Worm (Caenorhabditis elegans) whole organism, L2 larva: ENCODE data around the gene B0280.9.

Source experiments
- C34F6.9 ChIP-seq: fragments of 150-350 bp; optimal IDR thresholded peaks from 2 replicates; lab custom pipeline; 2014; ENCODE audit warnings: missing biosample characterization, missing genetic modification characterization
- F13H6.1 ChIP-seq: sonication (generic microtip); optimal IDR thresholded peaks from 2 replicates; lab custom pipeline; 2016; ENCODE audit warnings: missing genetic modification characterization, missing compliant biosample characterization
- R02D3.7 ChIP-seq: fragments of 150-350 bp; optimal IDR thresholded peaks from 2 replicates; lab custom pipeline; 2014; ENCODE audit warnings: missing biosample characterization, missing genetic modification characterization
- Y55F3AM.14 ChIP-seq: fragments of 200-800 bp; sonication (Bioruptor generic); optimal IDR thresholded peaks from 2 replicates; lab custom pipeline; 2018; ENCODE audit warnings: mild to moderate bottlenecking, missing genetic modification characterization, missing compliant biosample characterization
- ZK546.5 ChIP-seq: sonication (generic microtip); optimal IDR thresholded peaks from 2 replicates; lab custom pipeline; 2017; ENCODE audit warnings: missing biosample characterization, missing genetic modification characterization
- alr-1 ChIP-seq: fragments of 150-350 bp; optimal IDR thresholded peaks from 2 replicates; lab custom pipeline; 2014; ENCODE audit warnings: missing biosample characterization, missing genetic modification characterization
- aly-2 ChIP-seq: fragments of 150-350 bp; optimal IDR thresholded peaks from 2 replicates; lab custom pipeline; 2014; ENCODE audit warnings: missing biosample characterization, missing genetic modification characterization
- ama-1 ChIP-seq: fragments of 150-350 bp; optimal IDR thresholded peaks from 2 replicates; lab custom pipeline; 2018; ENCODE audit warnings: inconsistent platforms
- blmp-1 ChIP-seq: sonication (generic microtip); optimal IDR thresholded peaks from 2 replicates; lab custom pipeline; 2017; ENCODE audit warnings: missing genetic modification characterization, mild to moderate bottlenecking, missing compliant biosample characterization, antibody characterized with exemption, moderate library complexity; ENCODE audit not compliant: insufficient read depth
- ceh-16 ChIP-seq: fragments of 150-350 bp; optimal IDR thresholded peaks from 2 replicates; lab custom pipeline; 2014; ENCODE audit warnings: missing biosample characterization, missing genetic modification characterization
- ceh-82 ChIP-seq: fragments of 150-350 bp; optimal IDR thresholded peaks from 2 replicates; lab custom pipeline; 2014; ENCODE audit warnings: missing biosample characterization, missing genetic modification characterization
- crh-2 ChIP-seq: sonication (generic microtip); optimal IDR thresholded peaks from 2 replicates; lab custom pipeline; 2017; ENCODE audit warnings: missing biosample characterization, missing genetic modification characterization
- dmd-4 ChIP-seq: sonication (generic microtip); optimal IDR thresholded peaks from 2 replicates; lab custom pipeline; 2017; ENCODE audit warnings: missing biosample characterization, missing genetic modification characterization
- egl-27 ChIP-seq: sonication (generic microtip); optimal IDR thresholded peaks from 3 replicates; lab custom pipeline; 2017; ENCODE audit warnings: missing biosample characterization, missing genetic modification reagents, missing genetic modification characterization
- elt-1 ChIP-seq: fragments of 150-350 bp; optimal IDR thresholded peaks from 2 replicates; lab custom pipeline; 2014; ENCODE audit warnings: missing biosample characterization, missing genetic modification characterization
- elt-3 ChIP-seq: sonication (generic microtip); optimal IDR thresholded peaks from 2 replicates; lab custom pipeline; 2017; ENCODE audit warnings: missing biosample characterization, missing genetic modification characterization
- fos-1 ChIP-seq: fragments of 150-350 bp; optimal IDR thresholded peaks from 2 replicates; lab custom pipeline; 2014; ENCODE audit warnings: missing biosample characterization, missing genetic modification characterization
- gmeb-1 ChIP-seq: fragments of 150-350 bp; optimal IDR thresholded peaks from 2 replicates; lab custom pipeline; 2014; ENCODE audit warnings: missing biosample characterization, missing genetic modification characterization
- lin-11 ChIP-seq: fragments of 150-350 bp; sonication (generic microtip); optimal IDR thresholded peaks from 2 replicates; lab custom pipeline; 2014; ENCODE audit warnings: missing biosample characterization, missing genetic modification characterization, inconsistent platforms, mixed read lengths
- lin-13 ChIP-seq: fragments of 150-350 bp; optimal IDR thresholded peaks from 2 replicates; lab custom pipeline; 2014; ENCODE audit warnings: missing biosample characterization, missing genetic modification reagents, missing genetic modification characterization
- lin-39 ChIP-seq: fragments of 150-350 bp; optimal IDR thresholded peaks from 2 replicates; lab custom pipeline; 2014; ENCODE audit warnings: missing biosample characterization, missing genetic modification reagents, missing genetic modification characterization
- lsy-2 ChIP-seq, 2 experiments: fragments of 150-350 bp in 1 of 2; sonication (generic microtip) in 1 of 2; optimal IDR thresholded peaks; 2 replicates each; lab custom pipeline; 2014 to 2017; ENCODE audit warnings: missing biosample characterization in 2 of 2, missing genetic modification characterization in 2 of 2
- mbf-1 ChIP-seq: sonication (generic microtip); optimal IDR thresholded peaks from 2 replicates; lab custom pipeline; 2017; ENCODE audit warnings: missing biosample characterization, missing genetic modification characterization
- mdl-1 ChIP-seq, 2 experiments: fragments of 150-350 bp in 1 of 2; sonication (generic microtip) in 1 of 2; optimal IDR thresholded peaks; 2 replicates each; lab custom pipeline; 2017; ENCODE audit warnings: missing biosample characterization in 2 of 2, missing genetic modification characterization in 2 of 2
- nhr-10 ChIP-seq: sonication (generic microtip); optimal IDR thresholded peaks from 2 replicates; lab custom pipeline; 2017; ENCODE audit warnings: missing biosample characterization, missing genetic modification characterization
- nhr-11 ChIP-seq: fragments of 150-350 bp; optimal IDR thresholded peaks from 2 replicates; lab custom pipeline; 2014; ENCODE audit warnings: missing biosample characterization, missing genetic modification characterization
- nhr-12 ChIP-seq: fragments of 150-350 bp; optimal IDR thresholded peaks from 2 replicates; lab custom pipeline; 2014; ENCODE audit warnings: missing biosample characterization, missing genetic modification characterization
- nhr-129 ChIP-seq: fragments of 150-350 bp; optimal IDR thresholded peaks from 2 replicates; lab custom pipeline; 2014; ENCODE audit warnings: missing biosample characterization, missing genetic modification characterization
- nhr-21 ChIP-seq: fragments of 150-350 bp; optimal IDR thresholded peaks from 2 replicates; lab custom pipeline; 2014; ENCODE audit warnings: missing biosample characterization, missing genetic modification characterization
- nhr-23 ChIP-seq: fragments of 150-350 bp; optimal IDR thresholded peaks from 2 replicates; lab custom pipeline; 2014; ENCODE audit warnings: missing biosample characterization, missing genetic modification reagents, missing genetic modification characterization
- nhr-237 ChIP-seq: fragments of 150-350 bp; optimal IDR thresholded peaks from 2 replicates; lab custom pipeline; 2014; ENCODE audit warnings: missing biosample characterization, missing genetic modification characterization
- nhr-6 ChIP-seq: fragments of 150-350 bp; optimal IDR thresholded peaks from 2 replicates; lab custom pipeline; 2014; ENCODE audit warnings: missing biosample characterization, missing genetic modification characterization
- nhr-77 ChIP-seq: fragments of 150-350 bp; optimal IDR thresholded peaks from 2 replicates; lab custom pipeline; 2014; ENCODE audit warnings: missing biosample characterization, missing genetic modification characterization
- peb-1 ChIP-seq: fragments of 150-350 bp; optimal IDR thresholded peaks from 2 replicates; lab custom pipeline; 2014; ENCODE audit warnings: missing biosample characterization, missing genetic modification characterization
- sem-4 ChIP-seq: fragments of 150-350 bp; optimal IDR thresholded peaks from 2 replicates; lab custom pipeline; 2014; ENCODE audit warnings: missing biosample characterization, missing genetic modification reagents, missing genetic modification characterization
- skn-1 ChIP-seq: sonication (generic microtip); optimal IDR thresholded peaks from 2 replicates; lab custom pipeline; 2017; ENCODE audit warnings: missing biosample characterization, missing genetic modification characterization
- sma-3 ChIP-seq: sonication (generic microtip); optimal IDR thresholded peaks from 2 replicates; lab custom pipeline; 2016; ENCODE audit warnings: missing genetic modification reagents, missing genetic modification characterization, missing compliant biosample characterization
- sma-9 ChIP-seq, 2 experiments: fragments of 150-350 bp in 1 of 2; sonication (generic microtip) in 1 of 2; optimal IDR thresholded peaks; 2 replicates each; lab custom pipeline; 2014 to 2016; ENCODE audit warnings: missing genetic modification characterization in 2 of 2, mild to moderate bottlenecking in 1 of 2, missing biosample characterization in 1 of 2, missing compliant biosample characterization in 1 of 2, missing genetic modification reagents in 1 of 2, moderate library complexity in 1 of 2
- unc-39 ChIP-seq: fragments of 150-350 bp; optimal IDR thresholded peaks from 2 replicates; lab custom pipeline; 2014; ENCODE audit warnings: missing biosample characterization, missing genetic modification characterization
- unc-55 ChIP-seq: fragments of 150-350 bp; sonication (generic microtip); optimal IDR thresholded peaks from 3 replicates; lab custom pipeline; 2014; ENCODE audit warnings: missing biosample characterization, missing genetic modification reagents, missing genetic modification characterization
- unc-62 ChIP-seq: fragments of 150-350 bp; optimal IDR thresholded peaks from 2 replicates; lab custom pipeline; 2014; ENCODE audit warnings: missing biosample characterization, missing genetic modification reagents, missing genetic modification characterization
- zag-1 ChIP-seq: fragments of 150-350 bp; optimal IDR thresholded peaks from 2 replicates; lab custom pipeline; 2014; ENCODE audit warnings: missing biosample characterization, missing genetic modification characterization
- ztf-1 ChIP-seq: fragments of 200-800 bp; sonication (Bioruptor generic); conservative IDR thresholded peaks from 2 replicates; pipeline ENCODE4 v1.3.6; 2022; ENCODE audit warnings: missing genetic modification characterization, missing compliant biosample characterization
- ztf-11 ChIP-seq: sonication (generic microtip); optimal IDR thresholded peaks from 2 replicates; lab custom pipeline; 2017; ENCODE audit warnings: missing biosample characterization, missing genetic modification characterization
- ztf-4 ChIP-seq: fragments of 150-350 bp; optimal IDR thresholded peaks from 2 replicates; lab custom pipeline; 2014; ENCODE audit warnings: missing biosample characterization, missing genetic modification characterization

B0280.9 gene

DNA sequence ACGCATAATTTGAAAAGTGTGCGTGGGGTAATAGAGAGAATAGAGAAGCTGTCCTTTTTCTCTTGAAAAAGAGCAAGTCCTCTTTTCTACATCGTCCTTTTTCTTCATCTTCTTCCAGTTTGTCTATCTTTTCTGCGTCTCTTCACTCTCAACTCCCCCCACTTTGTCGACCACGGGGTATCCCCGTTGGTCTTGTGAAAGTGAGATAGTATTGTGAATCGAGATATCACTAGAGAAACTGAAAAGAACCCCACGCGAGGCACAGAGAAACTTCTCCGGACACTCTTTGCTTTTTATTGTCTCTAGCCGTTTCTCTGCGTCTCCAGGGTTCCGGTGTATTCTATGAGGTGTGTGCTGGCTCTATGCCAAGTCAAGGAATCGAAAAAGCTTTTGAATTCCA, 32.9 kb upstream of the B0280.9 start (continued):
- TF ChIP-seq nhr-23 (tag; lab: Kevin White, UChicago) (no peak), lin-39 (tag; lab: Kevin White, UChicago) (peak; percentile 35), unc-62 (GFP tag; lab: Kevin White, UChicago) (peak; percentile 52), R02D3.7 (tag; lab: Kevin White, UChicago) (no peak), nhr-77 (tag; lab: Kevin White, UChicago) (no peak), mdl-1 (tag; optimal IDR thresholded peaks at IDR 0.05; lab: Kevin White, UChicago) (peak; percentile 98 to 99), zag-1 (tag; lab: Kevin White, UChicago) (peak; percentile 93), mbf-1 (tag; lab: Kevin White, UChicago) (no peak), lin-11 (tag; lab: Kevin White, UChicago) (peak; percentile 86), nhr-6 (tag; lab: Kevin White, UChicago) (peak; percentile 96), ztf-11 (tag; lab: Kevin White, UChicago) (peak; percentile 69), nhr-12 (tag; lab: Kevin White, UChicago) (no peak), Y55F3AM.14 (GFP tag; lab: Kevin White, UChicago) (peak; percentile 87), lsy-2 (tag; optimal IDR thresholded peaks at IDR 0.05; lab: Kevin White, UChicago) (peak; percentile 74 to 95)

DNA sequence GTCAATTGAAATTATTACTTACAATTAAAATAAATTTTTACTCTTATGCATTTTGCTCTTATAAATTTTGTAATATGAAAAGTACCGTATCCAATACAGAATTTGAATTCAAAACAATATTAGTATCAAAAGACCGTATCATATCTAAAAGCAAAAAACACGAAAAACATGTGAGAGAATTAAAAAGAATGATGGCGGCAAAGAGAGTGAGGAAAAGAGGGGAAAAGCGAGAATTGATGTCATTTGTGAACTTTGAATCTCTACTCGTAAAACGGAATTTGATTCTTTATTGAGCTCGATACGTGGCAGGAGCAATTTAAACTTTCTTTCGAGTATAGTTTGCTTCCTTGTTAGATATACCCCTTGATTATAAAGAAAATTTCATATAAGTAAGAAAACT, 31.8 kb upstream of the B0280.9 start:
- TF ChIP-seq unc-55 (peak; percentile 28), skn-1 (tag; lab: Kevin White, UChicago) (peak; percentile 13), aly-2 (tag; lab: Kevin White, UChicago) (no peak), sma-9 (GFP tag; optimal IDR thresholded peaks at IDR 0.05; lab: Kevin White, UChicago) (peak; percentile 40), sma-9 (tag; optimal IDR thresholded peaks at IDR 0.05; lab: Kevin White, UChicago) (no peak), sma-3 (GFP tag; lab: Kevin White, UChicago) (no peak), unc-39 (no peak), F13H6.1 (no peak), nhr-11 (tag; lab: Kevin White, UChicago) (no peak), nhr-6 (tag; lab: Kevin White, UChicago) (no peak), nhr-237 (tag; lab: Kevin White, UChicago) (no peak), alr-1 (tag; lab: Kevin White, UChicago) (no peak), nhr-10 (tag; lab: Kevin White, UChicago) (no peak), lin-39 (tag; lab: Kevin White, UChicago) (no peak), fos-1 (no peak), ztf-4 (tag; lab: Kevin White, UChicago) (no peak), ztf-1 (GFP tag; lab: Robert Waterston, UW) (no peak), nhr-21 (tag; lab: Kevin White, UChicago) (no peak), nhr-129 (no peak), ztf-11 (tag; lab: Kevin White, UChicago) (no peak), sem-4 (tag; lab: Kevin White, UChicago) (no peak), egl-27 (tag; lab: Kevin White, UChicago) (no peak), peb-1 (tag; lab: Kevin White, UChicago) (no peak), crh-2 (peak; percentile 50), ceh-16 (no peak), elt-1 (tag; lab: Kevin White, UChicago) (no peak), nhr-77 (tag; lab: Kevin White, UChicago) (no peak), elt-3 (tag; lab: Kevin White, UChicago) (no peak), nhr-23 (tag; lab: Kevin White, UChicago) (no peak), unc-62 (GFP tag; lab: Kevin White, UChicago) (no peak), dmd-4 (no peak), Y55F3AM.14 (GFP tag; lab: Kevin White, UChicago) (no peak), ama-1 (no peak), C34F6.9 (tag; lab: Kevin White, UChicago) (no peak), ZK546.5 (tag; lab: Kevin White, UChicago) (no peak), lsy-2 (tag; optimal IDR thresholded peaks at IDR 0.05; lab: Kevin White, UChicago) (no peak)

- TF ChIP-seq unc-39 (no peak), zag-1 (tag; lab: Kevin White, UChicago) (peak; percentile 58), elt-1 (tag; lab: Kevin White, UChicago) (no peak), F13H6.1 (peak; percentile 92), ama-1 (peak; percentile 84), nhr-237 (tag; lab: Kevin White, UChicago) (no peak), mdl-1 (tag; optimal IDR thresholded peaks at IDR 0.05; lab: Kevin White, UChicago) (peak; percentile 71 to 85), ZK546.5 (tag; lab: Kevin White, UChicago) (peak; percentile 48), R02D3.7 (tag; lab: Kevin White, UChicago) (no peak), ztf-11 (tag; lab: Kevin White, UChicago) (no peak), nhr-11 (tag; lab: Kevin White, UChicago) (no peak), ceh-82 (tag; lab: Kevin White, UChicago) (no peak), blmp-1 (tag; lab: Kevin White, UChicago) (peak; percentile 66), skn-1 (tag; lab: Kevin White, UChicago) (no peak), Y55F3AM.14 (GFP tag; lab: Kevin White, UChicago) (peak; percentile 39), lin-13 (GFP tag; lab: Kevin White, UChicago) (peak; percentile 82), nhr-21 (tag; lab: Kevin White, UChicago) (peak; percentile 72), gmeb-1 (tag; lab: Kevin White, UChicago) (peak; percentile 81), unc-62 (GFP tag; lab: Kevin White, UChicago) (no peak), sma-9 (GFP tag; optimal IDR thresholded peaks at IDR 0.05; lab: Kevin White, UChicago) (peak; percentile 98), sma-9 (tag; optimal IDR thresholded peaks at IDR 0.05; lab: Kevin White, UChicago) (no peak), ztf-1 (GFP tag; lab: Robert Waterston, UW) (no peak), sma-3 (GFP tag; lab: Kevin White, UChicago) (peak; percentile 86), crh-2 (peak; percentile 95), egl-27 (tag; lab: Kevin White, UChicago) (peak; percentile 98), C34F6.9 (tag; lab: Kevin White, UChicago) (peak; percentile 94), ztf-4 (tag; lab: Kevin White, UChicago) (peak; percentile 93), elt-3 (tag; lab: Kevin White, UChicago) (no peak), aly-2 (tag; lab: Kevin White, UChicago) (no peak)
These were observed 31.1 kb upstream of the B0280.9 start, which contains the start of gene ogt-1 for ce11 chrIII:7153747-7154238. TSS of gene ogt-1 (minus strand) at chrIII:7153797.
